Fruit fly (Drosophila melanogaster) whole organism, wandering third instar larva: ENCODE results near the gene sac.

ENCODE experiments used
- Abd-B ChIP-seq: fragments of >200 bp; optimal IDR thresholded peaks from 2 replicates; lab custom pipeline; 2017; ENCODE audit warnings: missing biosample characterization, missing genetic modification characterization
- CG32264 ChIP-seq: fragments of 200-800 bp; sonication (Bioruptor generic); optimal IDR thresholded peaks from 2 replicates; lab custom pipeline; 2016; ENCODE audit warnings: missing biosample characterization, missing genetic modification characterization
- CG9705 ChIP-seq: fragments of 200-800 bp; sonication (Bioruptor generic); optimal IDR thresholded peaks from 2 replicates; lab custom pipeline; 2018; ENCODE audit warnings: missing biosample characterization, mild to moderate bottlenecking, missing genetic modification characterization
- CrebA ChIP-seq: fragments of 200-800 bp; sonication (Bioruptor generic); optimal IDR thresholded peaks from 2 replicates; lab custom pipeline; 2016; ENCODE audit warnings: missing biosample characterization, mild to moderate bottlenecking, missing genetic modification characterization, borderline replicate concordance
- Dif ChIP-seq: fragments of 200-275, 200-300 bp; sonication (Bioruptor generic); optimal IDR thresholded peaks from 2 replicates; lab custom pipeline; 2018; ENCODE audit warnings: missing biosample characterization, missing genetic modification characterization; ENCODE audit not compliant: partially characterized antibody
- GATAd ChIP-seq: sonication (Bioruptor generic); optimal IDR thresholded peaks from 2 replicates; lab custom pipeline; 2016; ENCODE audit warnings: missing biosample characterization, missing genetic modification characterization
- Hnf4 ChIP-seq: fragments of 200-800 bp; sonication (Bioruptor generic); optimal IDR thresholded peaks from 2 replicates; lab custom pipeline; 2016; ENCODE audit warnings: missing biosample characterization, mild to moderate bottlenecking, missing genetic modification characterization
- Hr78 ChIP-seq: fragments of >200 bp; optimal IDR thresholded peaks from 2 replicates; lab custom pipeline; 2017; ENCODE audit warnings: missing biosample characterization, missing genetic modification characterization
- Hr83 ChIP-seq: fragments of 200-300 bp; sonication (Bioruptor generic); optimal IDR thresholded peaks from 2 replicates; lab custom pipeline; 2016; ENCODE audit warnings: missing biosample characterization, mild to moderate bottlenecking, missing genetic modification characterization, moderate library complexity; ENCODE audit not compliant: poor library complexity, severe bottlenecking
- Jra ChIP-seq: sonication (Bioruptor generic); optimal IDR thresholded peaks from 2 replicates; lab custom pipeline; 2016; ENCODE audit warnings: missing biosample characterization, missing genetic modification characterization
- Mio ChIP-seq: sonication (Bioruptor generic); optimal IDR thresholded peaks from 2 replicates; lab custom pipeline; 2016; ENCODE audit warnings: missing biosample characterization, missing genetic modification characterization
- Myc ChIP-seq: fragments of >200 bp; optimal IDR thresholded peaks from 2 replicates; lab custom pipeline; 2017
- Rel ChIP-seq, 2 experiments: fragments of 200-800 bp; sonication (Bioruptor generic) in 1 of 2; optimal IDR thresholded peaks; 2 replicates in 1 of 2; 3 replicates in 1 of 2; lab custom pipeline; 2016 to 2019; ENCODE audit warnings: mild to moderate bottlenecking in 2 of 2, missing biosample characterization in 2 of 2, missing genetic modification characterization in 2 of 2, moderate library complexity in 1 of 2
- Sp1 ChIP-seq: fragments of 200-800 bp; sonication (Bioruptor generic); optimal IDR thresholded peaks from 3 replicates; lab custom pipeline; 2019; ENCODE audit warnings: missing biosample characterization, mild to moderate bottlenecking, missing genetic modification characterization, moderate library complexity
- Vsx2 ChIP-seq: fragments of 200-300, 225-300 bp; sonication (Bioruptor generic); optimal IDR thresholded peaks from 2 replicates; lab custom pipeline; 2018; ENCODE audit warnings: missing biosample characterization, missing genetic modification characterization; ENCODE audit not compliant: partially characterized antibody
- br ChIP-seq: fragments of 200-800 bp; sonication (Bioruptor generic); optimal IDR thresholded peaks from 2 replicates; lab custom pipeline; 2016; ENCODE audit warnings: missing biosample characterization, missing genetic modification characterization
- dl ChIP-seq, 2 experiments: fragments of 175-275, 200-275 bp in 1 of 2; fragments of 200-275 bp in 1 of 2; sonication (Bioruptor generic); optimal IDR thresholded peaks; lab custom pipeline; 2018; ENCODE audit warnings: mild to moderate bottlenecking in 2 of 2, missing biosample characterization in 2 of 2, missing genetic modification characterization in 2 of 2, moderate library complexity in 2 of 2; ENCODE audit not compliant: partially characterized antibody in 2 of 2, insufficient read depth in 1 of 2
- dmrt93B ChIP-seq: fragments of 200-800 bp; sonication (Bioruptor generic); optimal IDR thresholded peaks from 2 replicates; lab custom pipeline; 2018; ENCODE audit warnings: missing biosample characterization, mild to moderate bottlenecking, missing genetic modification characterization
- dsf ChIP-seq: sonication (Bioruptor generic); optimal IDR thresholded peaks from 2 replicates; lab custom pipeline; 2016; ENCODE audit warnings: missing biosample characterization, missing genetic modification characterization, borderline replicate concordance
- h ChIP-seq: fragments of 200-800 bp; sonication (Bioruptor generic); optimal IDR thresholded peaks from 3 replicates; lab custom pipeline; 2016; ENCODE audit warnings: missing biosample characterization, mild to moderate bottlenecking, missing genetic modification characterization
- lola ChIP-seq: fragments of >200 bp; optimal IDR thresholded peaks from 2 replicates; lab custom pipeline; 2017; ENCODE audit warnings: missing biosample characterization, missing genetic modification characterization
- psq ChIP-seq: fragments of 200-800 bp; sonication (Bioruptor generic); optimal IDR thresholded peaks from 3 replicates; lab custom pipeline; 2017; ENCODE audit warnings: missing biosample characterization, mild to moderate bottlenecking, missing genetic modification characterization, moderate library complexity
- rgr ChIP-seq: fragments of 200-800 bp; sonication (Bioruptor generic); optimal IDR thresholded peaks from 3 replicates; lab custom pipeline; 2016; ENCODE audit warnings: missing biosample characterization, mild to moderate bottlenecking, missing genetic modification characterization
- sage ChIP-seq: fragments of 200-800 bp; sonication (Bioruptor generic); optimal IDR thresholded peaks from 2 replicates; lab custom pipeline; 2016; ENCODE audit warnings: missing biosample characterization, mild to moderate bottlenecking, missing genetic modification characterization
- sv ChIP-seq: fragments of 200-800 bp; sonication (Bioruptor generic); optimal IDR thresholded peaks from 3 replicates; lab custom pipeline; 2016; ENCODE audit warnings: missing biosample characterization, missing genetic modification characterization
- tai ChIP-seq: sonication (Bioruptor generic); optimal IDR thresholded peaks from 2 replicates; lab custom pipeline; 2016; ENCODE audit warnings: missing biosample characterization, missing genetic modification characterization
- usp ChIP-seq: fragments of >200 bp; optimal IDR thresholded peaks from 2 replicates; lab custom pipeline; 2017; ENCODE audit warnings: missing biosample characterization, missing genetic modification characterization

Gene sac

dm6 chr3R:4437113-4437512 is 43.5 kb upstream of the sac start, which contains the start of the genes Lipt2 and CG14650 (continued):
- TF ChIP-seq Dif (GFP tag; lab: Kevin White, UChicago): no peak
- no peak for TF ChIP-seq Hnf4 (GFP tag; lab: Kevin White, UChicago)
- TF ChIP-seq GATAd (GFP tag; lab: Kevin White, UChicago): no peak
- TF ChIP-seq, all 38 proteins: peak for 13

dm6 chr3R:4437817-4438216 is 42.8 kb upstream of the sac start:
- TF ChIP-seq Hr83 (GFP tag; lab: Kevin White, UChicago): no peak
- TF ChIP-seq Abd-B (GFP tag; lab: Kevin White, UChicago): no peak
- TF ChIP-seq CG32264: no peak
- no peak for TF ChIP-seq sage (GFP tag; lab: Kevin White, UChicago)
- TF ChIP-seq Dif (GFP tag; lab: Kevin White, UChicago): no peak
- no peak for TF ChIP-seq rgr
- no peak for TF ChIP-seq Rel (GFP tag; optimal IDR thresholded peaks at IDR 0.05; lab: Kevin White, UChicago)
- TF ChIP-seq Rel (tag; optimal IDR thresholded peaks at IDR 0.05; lab: Kevin White, UChicago): no peak
- TF ChIP-seq dl (GFP tag; optimal IDR thresholded peaks at IDR 0.05; lab: Kevin White, UChicago; ENCODE audit: insufficient read depth in 1 of 2, partially characterized antibody in 2 of 2): no peak

dm6 chr3R:4445083-4445482 is 35.5 kb upstream of the sac start:
- TF ChIP-seq h (GFP tag; lab: Kevin White, UChicago) (no peak), CG9705 (GFP tag; lab: Kevin White, UChicago) (no peak), rgr (no peak)

dm6 chr3R:4446455-4447224 is 34.0 kb upstream of the sac start:
- no peak for TF ChIP-seq Rel (GFP tag; optimal IDR thresholded peaks at IDR 0.05; lab: Kevin White, UChicago)
- TF ChIP-seq Rel (tag; optimal IDR thresholded peaks at IDR 0.05; lab: Kevin White, UChicago): peak; percentile 50
- TF ChIP-seq rgr: peak; percentile 56
- TF ChIP-seq CrebA: no peak
- TF ChIP-seq, all 38 proteins: peak for 2

- TF ChIP-seq Sp1 (GFP tag; lab: Kevin White, UChicago): no peak
- TF ChIP-seq h (GFP tag; lab: Kevin White, UChicago): no peak
- TF ChIP-seq lola (GFP tag; lab: Kevin White, UChicago): no peak
- no peak for TF ChIP-seq sv
- no peak for TF ChIP-seq Hnf4 (GFP tag; lab: Kevin White, UChicago)
- no peak for TF ChIP-seq rgr
- TF ChIP-seq, all 38 proteins: peak for 0
These were observed 31.4 kb upstream of the sac start for dm6 chr3R:4449256-4449655.

dm6 chr3R:4450721-4451120 is 29.9 kb upstream of the sac start:
- TF ChIP-seq dl (GFP tag; optimal IDR thresholded peaks at IDR 0.05; lab: Kevin White, UChicago; ENCODE audit: insufficient read depth in 1 of 2, partially characterized antibody in 2 of 2) (no peak), Hr78 (GFP tag; lab: Kevin White, UChicago) (no peak), Rel (GFP tag; optimal IDR thresholded peaks at IDR 0.05; lab: Kevin White, UChicago) (no peak), Rel (tag; optimal IDR thresholded peaks at IDR 0.05; lab: Kevin White, UChicago) (no peak), Jra (GFP tag; lab: Kevin White, UChicago) (no peak), usp (GFP tag; lab: Kevin White, UChicago) (no peak), Dif (GFP tag; lab: Kevin White, UChicago) (no peak), Abd-B (GFP tag; lab: Kevin White, UChicago) (no peak), Sp1 (GFP tag; lab: Kevin White, UChicago) (no peak), tai (GFP tag; lab: Kevin White, UChicago) (no peak), Myc (lab: Kevin White, UChicago) (no peak), dmrt93B (GFP tag; lab: Kevin White, UChicago) (no peak)

- TF ChIP-seq dsf (GFP tag; lab: Kevin White, UChicago): no peak
- peak; percentile 96 for TF ChIP-seq Dif (GFP tag; lab: Kevin White, UChicago)
- TF ChIP-seq Mio: no peak
- TF ChIP-seq dl (GFP tag; optimal IDR thresholded peaks at IDR 0.05; lab: Kevin White, UChicago; ENCODE audit: insufficient read depth in 1 of 2, partially characterized antibody in 2 of 2): peak; percentile 92 to 93
- TF ChIP-seq psq (GFP tag; lab: Kevin White, UChicago): no peak
- TF ChIP-seq br (GFP tag; lab: Kevin White, UChicago): no peak
- peak; percentile 26 for TF ChIP-seq Hr83 (GFP tag; lab: Kevin White, UChicago)
- no peak for TF ChIP-seq sv
- TF ChIP-seq GATAd (GFP tag; lab: Kevin White, UChicago): no peak
- peak; percentile 85 for TF ChIP-seq Vsx2 (GFP tag; lab: Kevin White, UChicago)
These were observed 28.1 kb upstream of the sac start for dm6 chr3R:4452345-4453044.
